Worm (Caenorhabditis elegans) whole organism, early embryonic: ENCODE measurements around the gene srx-59.

Experiments used
- flt-1 ChIP-seq: fragments of 200-800 bp; sonication (Bioruptor generic); IDR thresholded peaks from 2 replicates; pipeline ENCODE4 v1.3.6; 2022; ENCODE audit warnings: missing genetic modification characterization, missing compliant biosample characterization
- tra-4 ChIP-seq: sonication (generic microtip); optimal IDR thresholded peaks from 2 replicates; lab custom pipeline; 2017; ENCODE audit warnings: missing genetic modification characterization, missing compliant biosample characterization

DNA sequence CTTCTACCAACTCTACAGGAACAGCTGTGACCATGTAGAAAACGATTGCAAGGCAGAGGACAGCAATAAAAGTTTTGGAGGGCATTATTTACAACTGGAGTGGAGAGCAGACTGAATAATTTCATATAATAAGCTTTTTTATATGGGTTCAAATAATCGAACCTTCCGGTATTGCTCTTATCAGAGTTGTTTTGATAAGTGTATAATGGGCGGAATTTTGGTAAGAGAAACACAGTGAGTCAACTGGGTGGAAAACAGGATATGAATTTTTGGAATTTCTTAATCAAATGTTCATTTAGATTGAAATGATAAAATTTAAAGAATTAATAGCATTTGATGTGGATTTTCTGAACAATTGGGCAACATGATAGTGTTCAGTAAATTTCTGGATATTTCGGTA, 21.9 kb upstream of the srx-59 start, which contains the start of gene Y57E12B.11:
- TF ChIP-seq flt-1 (GFP tag; lab: Robert Waterston, UW) (no peak), tra-4 (tag; lab: Kevin White, UChicago) (no peak)
